Fruit fly (Drosophila melanogaster) whole organism, embryonic: ENCODE data around the gene CG33966.
A peak's percentile ranks its signal among the peaks of the same experiment; 100 is the strongest.

Source experiments
- Blimp-1 ChIP-seq: fragments of 200-800 bp; sonication (Bioruptor generic); optimal IDR thresholded peaks from 3 replicates; lab custom pipeline; 2018; ENCODE audit warnings: missing biosample characterization, missing genetic modification characterization, mild to moderate bottlenecking, moderate library complexity, missing genetic modification reagents
- CG11696 ChIP-seq: fragments of 200-800 bp; sonication (Bioruptor generic); IDR thresholded peaks from 2 replicates; pipeline ENCODE4 v1.3.6; 2022; ENCODE audit warnings: missing biosample characterization, missing genetic modification characterization
- CG12104 ChIP-seq: fragments of 200-800 bp; sonication (Bioruptor generic); optimal IDR thresholded peaks from 3 replicates; lab custom pipeline; 2016; ENCODE audit warnings: missing biosample characterization, missing genetic modification characterization
- CG12744 ChIP-seq: fragments of 200-800 bp; sonication (Bioruptor generic); optimal IDR thresholded peaks from 2 replicates; lab custom pipeline; 2016; ENCODE audit warnings: missing biosample characterization, missing genetic modification characterization
- CG13296 ChIP-seq: fragments of 200-800 bp; sonication (Bioruptor generic); optimal IDR thresholded peaks from 3 replicates; lab custom pipeline; 2018; ENCODE audit warnings: missing biosample characterization, mild to moderate bottlenecking, missing genetic modification characterization
- CG13624 ChIP-seq: fragments of 200-800 bp; sonication (Bioruptor generic); optimal IDR thresholded peaks from 2 replicates; lab custom pipeline; 2016; ENCODE audit warnings: missing biosample characterization, missing genetic modification characterization
- CG13894 ChIP-seq: fragments of 200-800 bp; sonication (Bioruptor generic); optimal IDR thresholded peaks from 3 replicates; lab custom pipeline; 2018; ENCODE audit warnings: missing biosample characterization, mild to moderate bottlenecking, missing genetic modification characterization, moderate library complexity
- CG1529 ChIP-seq: fragments of 200-800 bp; sonication (Bioruptor generic); optimal IDR thresholded peaks from 3 replicates; lab custom pipeline; 2018; ENCODE audit warnings: missing biosample characterization, missing genetic modification characterization
- CG17359 ChIP-seq: fragments of 200-800 bp; sonication (Bioruptor generic); optimal IDR thresholded peaks from 3 replicates; lab custom pipeline; 2018; ENCODE audit warnings: missing biosample characterization, mild to moderate bottlenecking, missing genetic modification characterization, moderate library complexity
- CG17829 ChIP-seq: fragments of 200-800 bp; optimal IDR thresholded peaks from 2 replicates; lab custom pipeline; 2019; ENCODE audit warnings: missing biosample characterization, mild to moderate bottlenecking, missing genetic modification characterization, moderate library complexity
- CG1792 ChIP-seq: fragments of 200-800 bp; sonication (Bioruptor generic); optimal IDR thresholded peaks from 2 replicates; lab custom pipeline; 2016; ENCODE audit warnings: missing biosample characterization, missing genetic modification characterization
- CG2199 ChIP-seq: fragments of 200-800 bp; sonication (Bioruptor generic); IDR thresholded peaks from 3 replicates; pipeline ENCODE4 v1.3.6; 2022; ENCODE audit warnings: missing biosample characterization, missing genetic modification characterization
- CG2712 ChIP-seq: fragments of 200-800 bp; optimal IDR thresholded peaks from 3 replicates; lab custom pipeline; 2019; ENCODE audit warnings: missing biosample characterization, mild to moderate bottlenecking, missing genetic modification characterization, moderate library complexity
- CG4282 ChIP-seq: fragments of 200-800 bp; sonication (Bioruptor generic); optimal IDR thresholded peaks from 2 replicates; lab custom pipeline; 2016; ENCODE audit warnings: missing biosample characterization, missing genetic modification characterization
- CG6272 ChIP-seq: fragments of 200-800 bp; sonication (Bioruptor generic); IDR thresholded peaks from 2 replicates; pipeline ENCODE4 v1.3.6; 2022; ENCODE audit warnings: missing biosample characterization, missing genetic modification characterization
- CG7556 ChIP-seq: fragments of 200-800 bp; sonication (Bioruptor generic); optimal IDR thresholded peaks from 2 replicates; lab custom pipeline; 2017; ENCODE audit warnings: missing biosample characterization, mild to moderate bottlenecking, missing genetic modification characterization
- CG9797 ChIP-seq: fragments of 200-800 bp; sonication (Bioruptor generic); optimal IDR thresholded peaks from 3 replicates; lab custom pipeline; 2018; ENCODE audit warnings: missing biosample characterization, mild to moderate bottlenecking, missing genetic modification characterization
- Dad ChIP-seq: fragments of 200-800 bp; sonication (Bioruptor generic); optimal IDR thresholded peaks from 3 replicates; lab custom pipeline; 2016; ENCODE audit warnings: missing biosample characterization, missing genetic modification characterization
- Dip3 ChIP-seq: fragments of 200-800 bp; sonication (Bioruptor generic); optimal IDR thresholded peaks from 3 replicates; lab custom pipeline; 2016; ENCODE audit warnings: missing biosample characterization, missing genetic modification characterization
- Drgx ChIP-seq: fragments of 200-800 bp; sonication (Bioruptor generic); IDR thresholded peaks from 2 replicates; pipeline ENCODE4 v1.3.6; 2022; ENCODE audit warnings: missing biosample characterization, missing genetic modification characterization
- HLHmδ ChIP-seq: fragments of 200-800 bp; sonication (Bioruptor generic); optimal IDR thresholded peaks from 2 replicates; lab custom pipeline; 2018; ENCODE audit warnings: missing biosample characterization, mild to moderate bottlenecking, missing genetic modification characterization, moderate library complexity
- Hand ChIP-seq: fragments of 200-800 bp; sonication (Bioruptor generic); optimal IDR thresholded peaks from 2 replicates; lab custom pipeline; 2017; ENCODE audit warnings: mild to moderate bottlenecking, missing biosample characterization, missing genetic modification reagents, missing genetic modification characterization
- Hr3 ChIP-seq: fragments of 200-800 bp; sonication (Bioruptor generic); optimal IDR thresholded peaks from 3 replicates; lab custom pipeline; 2016; ENCODE audit warnings: missing biosample characterization, missing genetic modification characterization
- Myb ChIP-seq: fragments of 200-800 bp; sonication (Bioruptor generic); optimal IDR thresholded peaks from 2 replicates; lab custom pipeline; 2016; ENCODE audit warnings: missing biosample characterization, missing genetic modification characterization
- NfI ChIP-seq: fragments of 200-800 bp; sonication (Bioruptor generic); optimal IDR thresholded peaks from 3 replicates; lab custom pipeline; 2018; ENCODE audit warnings: missing biosample characterization, mild to moderate bottlenecking, missing genetic modification characterization, moderate library complexity
- Sin3A ChIP-seq: fragments of >200 bp; optimal IDR thresholded peaks from 2 replicates; lab custom pipeline; 2018
- Sry-δ ChIP-seq: fragments of 200-800 bp; sonication (Bioruptor generic); optimal IDR thresholded peaks from 2 replicates; lab custom pipeline; 2016; ENCODE audit warnings: missing biosample characterization, missing genetic modification characterization
- Stat92E ChIP-seq, 3 experiments: fragments of >200 bp in 2 of 3; fragments of 200-800 bp in 1 of 3; sonication (Bioruptor generic) in 1 of 3; optimal IDR thresholded peaks; 2 replicates each; lab custom pipeline; 2017 to 2019; ENCODE audit warnings: missing biosample characterization in 3 of 3, missing genetic modification characterization in 3 of 3, mild to moderate bottlenecking in 1 of 3, moderate library complexity in 1 of 3
- btn ChIP-seq: fragments of 200-800 bp; sonication (Bioruptor generic); optimal IDR thresholded peaks from 2 replicates; lab custom pipeline; 2016; ENCODE audit warnings: missing biosample characterization, missing genetic modification characterization
- cas ChIP-seq: fragments of 200-800 bp; sonication (Bioruptor generic); IDR thresholded peaks from 2 replicates; pipeline ENCODE4 v1.3.6; 2022; ENCODE audit warnings: missing biosample characterization, missing genetic modification characterization
- cg ChIP-seq: fragments of 200-800 bp; sonication (Bioruptor generic); optimal IDR thresholded peaks from 3 replicates; lab custom pipeline; 2019; ENCODE audit warnings: missing biosample characterization, mild to moderate bottlenecking, missing genetic modification characterization, moderate library complexity
- ci ChIP-seq: fragments of 200-800 bp; sonication (Bioruptor generic); IDR thresholded peaks from 3 replicates; pipeline ENCODE4 v1.3.6; 2022; ENCODE audit warnings: missing biosample characterization, missing genetic modification characterization
- croc ChIP-seq: fragments of 200-800 bp; sonication (Bioruptor generic); conservative IDR thresholded peaks from 3 replicates; pipeline ENCODE4 v1.3.6; 2022; ENCODE audit warnings: missing biosample characterization, missing genetic modification characterization
- en ChIP-seq: fragments of 200-800 bp; sonication (Bioruptor generic); optimal IDR thresholded peaks from 2 replicates; lab custom pipeline; 2016; ENCODE audit warnings: missing biosample characterization, missing genetic modification characterization
- fru ChIP-seq: fragments of >200 bp; optimal IDR thresholded peaks from 2 replicates; lab custom pipeline; 2017
- hb ChIP-seq: fragments of 200-800 bp; sonication (Bioruptor generic); IDR thresholded peaks from 3 replicates; pipeline ENCODE4 v1.3.6; 2022; ENCODE audit warnings: missing biosample characterization, missing genetic modification characterization; ENCODE audit not compliant: partially characterized antibody
- hth ChIP-seq: fragments of >200 bp; optimal IDR thresholded peaks from 2 replicates; lab custom pipeline; 2017; ENCODE audit warnings: inconsistent platforms
- insv ChIP-seq, 2 experiments: fragments of 200-800 bp; sonication (Bioruptor generic); optimal IDR thresholded peaks; 3 replicates each; lab custom pipeline; 2016 to 2018; ENCODE audit warnings: missing biosample characterization in 2 of 2, missing genetic modification characterization in 2 of 2
- knrl ChIP-seq: fragments of 200-800 bp; sonication (Bioruptor generic); IDR thresholded peaks from 3 replicates; pipeline ENCODE4 v1.3.6; 2022; ENCODE audit warnings: missing biosample characterization, missing genetic modification characterization; ENCODE audit not compliant: partially characterized antibody
- pb ChIP-seq: fragments of 200-800 bp; sonication (Bioruptor generic); optimal IDR thresholded peaks from 3 replicates; lab custom pipeline; 2016; ENCODE audit warnings: missing biosample characterization, missing genetic modification characterization
- salm ChIP-seq: fragments of 200-800 bp; sonication (Bioruptor generic); optimal IDR thresholded peaks from 2 replicates; lab custom pipeline; 2018; ENCODE audit warnings: missing biosample characterization, mild to moderate bottlenecking, missing genetic modification characterization
- tap ChIP-seq: fragments of 200-800 bp; optimal IDR thresholded peaks from 3 replicates; lab custom pipeline; 2019; ENCODE audit warnings: missing biosample characterization, mild to moderate bottlenecking, missing genetic modification characterization, moderate library complexity
- tll ChIP-seq, 2 experiments: fragments of 200-800 bp in 1 of 2; fragments of >200 bp in 1 of 2; sonication (Bioruptor generic) in 1 of 2; optimal IDR thresholded peaks; 2 replicates each; lab custom pipeline; 2017 to 2019; ENCODE audit warnings: missing biosample characterization in 2 of 2, missing genetic modification characterization in 2 of 2, mild to moderate bottlenecking in 1 of 2, moderate library complexity in 1 of 2
- trem ChIP-seq: fragments of 200-800 bp; optimal IDR thresholded peaks from 3 replicates; lab custom pipeline; 2019; ENCODE audit warnings: missing biosample characterization, mild to moderate bottlenecking, missing genetic modification characterization, moderate library complexity
- unc-4 ChIP-seq: fragments of 200-800 bp; sonication (Bioruptor generic); IDR thresholded peaks from 2 replicates; pipeline ENCODE4 v1.3.6; 2022; ENCODE audit warnings: missing biosample characterization, missing genetic modification characterization; ENCODE audit not compliant: partially characterized antibody
- usp ChIP-seq: fragments of >200 bp; optimal IDR thresholded peaks from 2 replicates; lab custom pipeline; 2017; ENCODE audit warnings: missing biosample characterization, missing genetic modification characterization
- wdn ChIP-seq: fragments of 200-800 bp; sonication (Bioruptor generic); IDR thresholded peaks from 2 replicates; pipeline ENCODE4 v1.3.6; 2022; ENCODE audit warnings: missing biosample characterization, missing genetic modification characterization
- zf30C ChIP-seq: fragments of 200-800 bp; sonication (Bioruptor generic); optimal IDR thresholded peaks from 3 replicates; lab custom pipeline; 2018; ENCODE audit warnings: missing biosample characterization, mild to moderate bottlenecking, missing genetic modification characterization
- zfh2 ChIP-seq: fragments of 200-800 bp; sonication (Bioruptor generic); optimal IDR thresholded peaks from 2 replicates; lab custom pipeline; 2016; ENCODE audit warnings: missing biosample characterization, missing genetic modification characterization

CG33966 gene

dm6 chr3L:1188936-1189659 is 44.8 kb upstream of the CG33966 start, which contains the start of gene CG13912 (continued):
- no peak for TF ChIP-seq btn (GFP tag; lab: Kevin White, UChicago)
- TF ChIP-seq CG9797 (GFP tag; lab: Kevin White, UChicago), result no peak
- no peak for TF ChIP-seq pb (GFP tag; lab: Kevin White, UChicago)
- no peak for TF ChIP-seq Sin3A (lab: Kevin White, UChicago)
- TF ChIP-seq Dad (GFP tag; lab: Kevin White, UChicago), result no peak
- no peak for TF ChIP-seq CG6272
- TF ChIP-seq CG13894 (tag; lab: Kevin White, UChicago), result no peak
- TF ChIP-seq knrl (GFP tag; lab: Robert Waterston, UW), result peak; percentile 45; the same call in 1 of the 3 replicates
- no peak for TF ChIP-seq Dip3 (GFP tag; lab: Kevin White, UChicago)
- TF ChIP-seq Sry-δ (GFP tag; lab: Kevin White, UChicago), result no peak
- TF ChIP-seq trem (tag; lab: Kevin White, UChicago), result no peak
- no peak for TF ChIP-seq salm (tag; lab: Kevin White, UChicago)
- TF ChIP-seq HLHmδ (GFP tag; lab: Kevin White, UChicago), result no peak
- TF ChIP-seq wdn (GFP tag; lab: Robert Waterston, UW), result no peak
- no peak for TF ChIP-seq CG1529 (GFP tag; lab: Kevin White, UChicago)
- no peak for TF ChIP-seq CG2712 (tag; lab: Kevin White, UChicago)
- TF ChIP-seq Hand, result no peak
- TF ChIP-seq hb, result no peak
- TF ChIP-seq cg, result no peak
- no peak for TF ChIP-seq tap
- no peak for TF ChIP-seq CG12744 (GFP tag; lab: Kevin White, UChicago)
- TF ChIP-seq en (GFP tag; lab: Kevin White, UChicago), result no peak
- TF ChIP-seq croc (GFP tag; lab: Robert Waterston, UW), result no peak
- TF ChIP-seq ci (GFP tag; lab: Robert Waterston, UW), result peak; percentile 43
- TF ChIP-seq insv (GFP tag; optimal IDR thresholded peaks at IDR 0.05; lab: Kevin White, UChicago), result no peak
- peak; percentile 33 for TF ChIP-seq CG13296 (GFP tag; lab: Kevin White, UChicago)
- peak; percentile 1 for TF ChIP-seq CG4282 (GFP tag; lab: Kevin White, UChicago)
- no peak for TF ChIP-seq CG11696 (GFP tag; lab: Robert Waterston, UW)
- no peak for TF ChIP-seq CG7556
- peak; percentile 90; the same call in 2 of the 3 replicates for TF ChIP-seq CG2199 (GFP tag; lab: Robert Waterston, UW)
- no peak for TF ChIP-seq unc-4 (GFP tag; lab: Robert Waterston, UW)
- TF ChIP-seq Myb (GFP tag; lab: Kevin White, UChicago), result peak; percentile 24
- no peak for TF ChIP-seq CG17359
- no peak for TF ChIP-seq tll (GFP tag; optimal IDR thresholded peaks at IDR 0.05; lab: Kevin White, UChicago)
- TF ChIP-seq CG12104 (GFP tag; lab: Kevin White, UChicago), result no peak
- no peak for TF ChIP-seq hth (lab: Kevin White, UChicago)
- TF ChIP-seq CG1792, result no peak
- no peak for TF ChIP-seq Blimp-1 (GFP tag; lab: Kevin White, UChicago)
- TF ChIP-seq Hr3, result no peak
- no peak for TF ChIP-seq zf30C (GFP tag; lab: Kevin White, UChicago)
- TF ChIP-seq CG13624 (GFP tag; lab: Kevin White, UChicago), result peak; percentile 4
- no peak for TF ChIP-seq cas
- TF ChIP-seq zfh2, result no peak
- no peak for TF ChIP-seq Stat92E (GFP tag; optimal IDR thresholded peaks at IDR 0.05; lab: Kevin White, UChicago)
- no peak for TF ChIP-seq fru
- no peak for TF ChIP-seq CG17829
- no peak for TF ChIP-seq Drgx (GFP tag; lab: Robert Waterston, UW)
- TF ChIP-seq usp, result no peak
- TF ChIP-seq NfI (GFP tag; lab: Kevin White, UChicago), result no peak
